Worm (Caenorhabditis elegans): ENCODE data around the gene srw-76.

DNA sequence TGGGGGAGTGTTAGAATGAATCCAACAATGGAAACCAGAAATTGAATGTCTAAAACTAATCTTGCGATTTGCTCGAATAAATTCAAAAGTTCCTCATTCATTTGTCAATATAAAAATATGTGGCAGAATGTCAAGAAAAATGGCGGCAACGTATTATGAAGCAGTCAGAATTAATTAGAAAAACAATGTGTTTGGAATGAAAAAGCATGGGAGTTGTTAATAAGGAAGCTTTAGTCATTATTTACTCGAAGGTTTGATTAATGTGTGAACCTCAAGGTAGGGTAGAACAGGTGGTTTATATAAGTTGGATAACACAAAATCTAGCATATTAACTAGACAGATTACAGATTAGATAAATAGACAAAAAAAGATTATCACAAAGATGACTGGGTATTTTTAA is at the start of gene srw-76:
- TF ChIP-seq tbx-2 (tag; optimal IDR thresholded peaks at IDR 0.05) (no peak), ahr-1 (tag; optimal IDR thresholded peaks at IDR 0.05) (no peak)
